Worm (Caenorhabditis elegans) whole organism, L4 larva: ENCODE measurements around the gene vps-36.

Source experiments
- ceh-82 ChIP-seq: sonication (generic microtip); optimal IDR thresholded peaks from 2 replicates; lab custom pipeline; 2017; ENCODE audit warnings: missing biosample characterization, missing genetic modification characterization
- daf-12 ChIP-seq: fragments of 150-350 bp; optimal IDR thresholded peaks from 2 replicates; lab custom pipeline; 2014; ENCODE audit warnings: missing biosample characterization, missing genetic modification reagents, missing genetic modification characterization
- lin-15B ChIP-seq: fragments of 150-350 bp; sonication (generic microtip); optimal IDR thresholded peaks from 3 replicates; lab custom pipeline; 2014; ENCODE audit warnings: missing biosample characterization, missing genetic modification characterization
- nhr-42 ChIP-seq: fragments of 200-800 bp; sonication (Bioruptor generic); IDR thresholded peaks from 2 replicates; pipeline ENCODE4 v1.3.6; 2022; ENCODE audit warnings: missing genetic modification characterization, missing compliant biosample characterization
- nhr-77 ChIP-seq: fragments of 150-350 bp; optimal IDR thresholded peaks from 2 replicates; lab custom pipeline; 2014; ENCODE audit warnings: missing biosample characterization, missing genetic modification characterization
- snpc-4 ChIP-seq: fragments of 150-350 bp; optimal IDR thresholded peaks from 2 replicates; lab custom pipeline; 2014; ENCODE audit warnings: missing biosample characterization, missing genetic modification characterization
- unc-62 ChIP-seq, 3 experiments: fragments of 150-350 bp in 1 of 3; sonication (generic microtip); optimal IDR thresholded peaks in 2 of 3; peaks in 1 of 3; 1 replicate in 1 of 3; 2 replicates in 2 of 3; lab custom pipeline; 2014 to 2017; ENCODE audit warnings: missing biosample characterization in 3 of 3, missing genetic modification characterization in 3 of 3, missing genetic modification reagents in 3 of 3, missing genotype in 1 of 3

DNA sequence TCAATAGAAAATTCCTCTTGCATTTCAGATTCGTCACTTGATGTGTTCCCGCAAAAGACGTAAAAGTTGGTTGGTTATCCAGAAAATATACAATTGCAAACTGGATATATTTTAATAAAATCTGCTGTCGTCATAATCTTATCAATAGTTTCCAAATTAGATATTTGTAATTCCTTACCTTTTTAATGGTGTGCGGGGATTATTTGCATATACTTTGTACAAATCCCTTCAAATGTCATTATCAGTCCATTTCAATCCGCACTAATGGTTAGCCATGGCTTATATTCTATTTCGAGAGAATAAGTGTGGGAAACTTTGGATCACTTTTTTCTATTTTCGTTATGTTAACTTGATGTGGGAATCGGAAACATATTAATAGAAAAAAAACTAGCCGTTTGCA is 43.6 kb upstream of the vps-36 start:
- no peak for TF ChIP-seq lin-15B (tag; lab: Kevin White, UChicago)
- no peak for TF ChIP-seq nhr-77
- no peak for TF ChIP-seq daf-12 (tag; lab: Kevin White, UChicago)
- TF ChIP-seq snpc-4 (tag; lab: Kevin White, UChicago), result no peak
- no peak for TF ChIP-seq nhr-42 (GFP tag; lab: Robert Waterston, UW)
- TF ChIP-seq unc-62 (GFP tag; optimal IDR thresholded peaks at IDR 0.05 in 1 of 2; lab: Kevin White, UChicago), result no peak
- no peak for TF ChIP-seq unc-62 (tag; optimal IDR thresholded peaks at IDR 0.05; lab: Kevin White, UChicago)
- no peak for TF ChIP-seq ceh-82
